Fruit fly (Drosophila melanogaster) whole organism, wandering third instar larva: Measurements from ENCODE around the gene bbg.

Source experiments
- Abd-B ChIP-seq: fragments of >200 bp; optimal IDR thresholded peaks from 2 replicates; lab custom pipeline; 2017; ENCODE audit warnings: missing biosample characterization, missing genetic modification characterization
- Dfd ChIP-seq: fragments of >200 bp; optimal IDR thresholded peaks from 2 replicates; lab custom pipeline; 2017; ENCODE audit warnings: missing biosample characterization, missing genetic modification characterization
- psq ChIP-seq: fragments of 200-800 bp; sonication (Bioruptor generic); optimal IDR thresholded peaks from 3 replicates; lab custom pipeline; 2017; ENCODE audit warnings: missing biosample characterization, mild to moderate bottlenecking, missing genetic modification characterization, moderate library complexity
- woc ChIP-seq: sonication (Bioruptor generic); optimal IDR thresholded peaks from 2 replicates; lab custom pipeline; 2016; ENCODE audit warnings: missing biosample characterization, mild to moderate bottlenecking, missing genetic modification characterization

DNA sequence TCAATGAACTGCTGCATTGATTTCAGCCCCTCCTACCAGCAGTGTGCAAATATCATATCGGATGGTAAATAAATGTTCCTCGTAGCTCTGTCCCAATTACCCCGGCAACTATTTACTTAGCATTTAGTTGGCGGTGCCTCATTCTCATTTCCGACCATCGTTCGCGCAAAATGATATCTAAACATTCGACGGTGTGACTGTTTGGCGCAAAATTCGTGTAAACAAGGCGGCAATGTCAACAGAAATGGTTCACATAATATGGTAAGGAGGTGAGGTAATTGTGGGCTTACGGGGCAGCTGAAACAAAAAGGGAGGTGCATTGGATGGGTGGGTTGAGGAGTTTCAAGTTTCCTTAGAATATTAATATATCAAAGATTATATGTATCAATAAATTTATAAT is 28.3 kb upstream of the bbg start:
- no peak for TF ChIP-seq woc
- TF ChIP-seq Dfd (GFP tag; lab: Kevin White, UChicago), result no peak
- no peak for TF ChIP-seq psq (GFP tag; lab: Kevin White, UChicago)
- no peak for TF ChIP-seq Abd-B (GFP tag; lab: Kevin White, UChicago)
